Fruit fly (Drosophila melanogaster) whole organism, adult: Measurements from ENCODE around the gene CG4631.

Experiments used
- CG11617 ChIP-seq: fragments of 200-800 bp; sonication (Bioruptor generic); optimal IDR thresholded peaks from 2 replicates; lab custom pipeline; 2017; ENCODE audit warnings: mild to moderate bottlenecking, missing biosample characterization, missing genetic modification reagents, missing genetic modification characterization
- CG12768 ChIP-seq: fragments of 200-800 bp; sonication (Bioruptor generic); optimal IDR thresholded peaks from 2 replicates; lab custom pipeline; 2017; ENCODE audit warnings: missing biosample characterization, missing genetic modification characterization, mild to moderate bottlenecking, moderate library complexity, missing genetic modification reagents
- CG14711 ChIP-seq: fragments of 200-800 bp; sonication (Bioruptor generic); optimal IDR thresholded peaks from 2 replicates; lab custom pipeline; 2018; ENCODE audit warnings: missing biosample characterization, mild to moderate bottlenecking, missing genetic modification characterization, moderate library complexity
- CG1620 ChIP-seq: fragments of 200-800 bp; sonication (Bioruptor generic); optimal IDR thresholded peaks from 2 replicates; lab custom pipeline; 2016; ENCODE audit warnings: missing biosample characterization, missing genetic modification characterization
- CG33017 ChIP-seq: fragments of 200-800 bp; sonication (Bioruptor generic); optimal IDR thresholded peaks from 2 replicates; lab custom pipeline; 2018; ENCODE audit warnings: missing biosample characterization, mild to moderate bottlenecking, missing genetic modification characterization, moderate library complexity
- CG5204 ChIP-seq: fragments of 200-800 bp; sonication (Bioruptor generic); optimal IDR thresholded peaks from 2 replicates; lab custom pipeline; 2016; ENCODE audit warnings: missing biosample characterization, missing genetic modification characterization
- CG7045 ChIP-seq: fragments of 200-800 bp; sonication (Bioruptor generic); optimal IDR thresholded peaks from 2 replicates; lab custom pipeline; 2017; ENCODE audit warnings: missing biosample characterization, mild to moderate bottlenecking, missing genetic modification characterization
- CG7101 ChIP-seq: fragments of 200-800 bp; sonication (Bioruptor generic); optimal IDR thresholded peaks from 2 replicates; lab custom pipeline; 2018; ENCODE audit warnings: missing biosample characterization, mild to moderate bottlenecking, missing genetic modification characterization, moderate library complexity
- Clk ChIP-seq: fragments of 200-800 bp; sonication (Bioruptor generic); optimal IDR thresholded peaks from 2 replicates; lab custom pipeline; 2017; ENCODE audit warnings: missing biosample characterization, missing genetic modification characterization
- Crg-1 ChIP-seq: fragments of 200-800 bp; sonication (Bioruptor generic); optimal IDR thresholded peaks from 2 replicates; lab custom pipeline; 2016; ENCODE audit warnings: missing biosample characterization, missing genetic modification characterization
- Hr96 ChIP-seq: fragments of 200-800 bp; sonication (Bioruptor generic); optimal IDR thresholded peaks from 2 replicates; lab custom pipeline; 2016; ENCODE audit warnings: missing biosample characterization, missing genetic modification characterization
- Mnt ChIP-seq: fragments of 200-800 bp; sonication (Bioruptor generic); optimal IDR thresholded peaks from 2 replicates; lab custom pipeline; 2016; ENCODE audit warnings: missing biosample characterization, mild to moderate bottlenecking, missing genetic modification characterization
- bab1 ChIP-seq: fragments of 200-800 bp; sonication (Bioruptor generic); optimal IDR thresholded peaks from 3 replicates; lab custom pipeline; 2019; ENCODE audit warnings: missing biosample characterization, mild to moderate bottlenecking, missing genetic modification characterization, moderate library complexity
- cic ChIP-seq: fragments of 200-800 bp; sonication (Bioruptor generic); optimal IDR thresholded peaks from 2 replicates; lab custom pipeline; 2017; ENCODE audit warnings: missing biosample characterization, mild to moderate bottlenecking, missing genetic modification characterization, moderate library complexity
- cnc ChIP-seq, 2 experiments: fragments of >200 bp; optimal IDR thresholded peaks; 2 replicates each; lab custom pipeline; 2017
- kay ChIP-seq: fragments of 200-800 bp; sonication (Bioruptor generic); peaks from one replicate; lab custom pipeline; 2016; ENCODE audit warnings: missing biosample characterization, missing genetic modification characterization, borderline replicate concordance
- ovo ChIP-seq: fragments of 200-800 bp; sonication (Bioruptor generic); optimal IDR thresholded peaks from 2 replicates; lab custom pipeline; 2016; ENCODE audit warnings: missing biosample characterization, missing genetic modification characterization
- pad ChIP-seq: fragments of 200-800 bp; sonication (Bioruptor generic); optimal IDR thresholded peaks from 3 replicates; lab custom pipeline; 2017; ENCODE audit warnings: missing biosample characterization, missing genetic modification characterization, mild to moderate bottlenecking, moderate library complexity, missing genetic modification reagents
- tj ChIP-seq: fragments of 200-800 bp; sonication (Bioruptor generic); optimal IDR thresholded peaks from 3 replicates; lab custom pipeline; 2017; ENCODE audit warnings: missing biosample characterization, mild to moderate bottlenecking, missing genetic modification characterization, moderate library complexity
- toe ChIP-seq: fragments of 200-800 bp; sonication (Bioruptor generic); optimal IDR thresholded peaks from 2 replicates; lab custom pipeline; 2016; ENCODE audit warnings: missing biosample characterization, missing genetic modification characterization

The CG4631 gene

DNA sequence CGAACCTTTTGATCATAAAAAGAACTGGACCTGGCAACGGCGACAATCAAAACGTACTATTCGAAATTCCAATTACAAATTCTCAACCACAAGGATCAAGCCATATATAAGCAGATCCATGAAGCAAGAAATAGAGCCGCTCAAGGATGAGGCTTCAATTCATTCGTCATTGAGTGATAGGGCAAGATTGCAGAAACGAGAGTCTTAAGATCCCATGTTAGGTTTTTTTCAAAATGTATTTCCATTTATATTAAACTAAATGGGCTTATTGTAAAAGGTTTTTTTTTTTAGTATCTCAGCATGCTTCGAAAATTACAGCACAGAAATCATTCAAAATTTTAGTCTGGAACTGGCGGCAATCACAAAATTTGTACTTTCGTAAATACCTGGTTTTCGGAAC lies at the start of gene CG4631:
Gene CG4631, plus strand, starts transcription at position 301 of the 400 bp plus-strand sequence.
- no peak for TF ChIP-seq CG7045 (GFP tag; lab: Kevin White, UChicago)
- no peak for TF ChIP-seq CG7101
- TF ChIP-seq Crg-1 (GFP tag; lab: Kevin White, UChicago) = no peak
- TF ChIP-seq CG1620 (GFP tag; lab: Kevin White, UChicago) = no peak
- TF ChIP-seq kay = no peak
- TF ChIP-seq CG11617 (GFP tag; lab: Kevin White, UChicago) = no peak
- TF ChIP-seq bab1 (GFP tag; lab: Kevin White, UChicago) = no peak
- TF ChIP-seq CG33017 (tag; lab: Kevin White, UChicago) = no peak

DNA sequence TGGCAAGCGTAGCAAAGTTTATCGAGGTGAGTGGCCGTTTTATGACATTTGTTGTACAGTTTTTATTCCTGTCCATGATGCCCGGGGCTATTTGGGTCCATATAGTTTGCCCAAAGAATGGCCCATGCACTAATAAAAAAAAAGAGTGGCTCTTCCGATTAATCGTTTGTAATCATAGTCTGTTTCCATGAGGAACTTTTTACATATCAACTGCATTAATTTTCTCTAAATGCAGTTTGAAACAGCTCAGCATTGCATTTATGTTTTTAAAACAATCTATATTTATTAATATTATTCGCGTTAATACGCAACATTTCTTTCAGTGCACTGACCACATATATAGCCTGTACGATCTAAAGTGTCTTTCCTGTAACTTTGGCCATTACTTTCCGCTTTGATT lies 47.3 kb upstream of the CG4631 start:
- TF ChIP-seq kay (no peak), toe (no peak), CG12768 (GFP tag; lab: Kevin White, UChicago) (no peak), CG7101 (no peak), Clk (GFP tag; lab: Kevin White, UChicago) (no peak), CG5204 (GFP tag; lab: Kevin White, UChicago) (no peak), CG11617 (GFP tag; lab: Kevin White, UChicago) (no peak), cic (GFP tag; lab: Kevin White, UChicago) (no peak), pad (no peak), CG14711 (tag; lab: Kevin White, UChicago) (no peak), Hr96 (GFP tag; lab: Kevin White, UChicago) (no peak)

DNA sequence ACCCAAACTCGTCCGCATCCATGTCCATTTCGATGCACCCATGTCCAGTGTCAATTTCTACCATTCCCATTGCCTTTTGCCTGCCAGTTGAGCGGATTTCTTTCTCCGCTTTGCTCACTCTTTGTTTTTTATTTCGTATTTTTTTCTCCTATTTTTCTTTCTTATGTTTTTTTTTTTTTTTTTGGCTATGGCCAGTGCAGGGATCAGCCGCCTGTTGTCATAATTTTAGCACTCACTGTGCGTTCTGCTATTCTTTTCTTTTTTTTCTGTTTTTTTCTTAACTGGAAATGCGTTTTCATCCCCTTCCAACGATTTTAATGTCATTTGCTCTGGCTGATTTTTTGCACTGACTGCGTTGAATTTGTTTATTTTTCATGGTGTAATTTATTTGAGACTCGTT lies 44.8 kb upstream of the CG4631 start:
- TF ChIP-seq kay (no peak), Crg-1 (GFP tag; lab: Kevin White, UChicago) (no peak), Hr96 (GFP tag; lab: Kevin White, UChicago) (no peak), toe (no peak), CG5204 (GFP tag; lab: Kevin White, UChicago) (no peak), pad (no peak), CG14711 (tag; lab: Kevin White, UChicago) (no peak), cnc (optimal IDR thresholded peaks at IDR 0.05; lab: Kevin White, UChicago) (no peak), tj (no peak), CG7045 (GFP tag; lab: Kevin White, UChicago) (no peak), bab1 (GFP tag; lab: Kevin White, UChicago) (no peak), CG11617 (GFP tag; lab: Kevin White, UChicago) (no peak), cic (GFP tag; lab: Kevin White, UChicago) (no peak), CG33017 (tag; lab: Kevin White, UChicago) (no peak), Mnt (GFP tag; lab: Kevin White, UChicago) (no peak), CG12768 (GFP tag; lab: Kevin White, UChicago) (no peak)

DNA sequence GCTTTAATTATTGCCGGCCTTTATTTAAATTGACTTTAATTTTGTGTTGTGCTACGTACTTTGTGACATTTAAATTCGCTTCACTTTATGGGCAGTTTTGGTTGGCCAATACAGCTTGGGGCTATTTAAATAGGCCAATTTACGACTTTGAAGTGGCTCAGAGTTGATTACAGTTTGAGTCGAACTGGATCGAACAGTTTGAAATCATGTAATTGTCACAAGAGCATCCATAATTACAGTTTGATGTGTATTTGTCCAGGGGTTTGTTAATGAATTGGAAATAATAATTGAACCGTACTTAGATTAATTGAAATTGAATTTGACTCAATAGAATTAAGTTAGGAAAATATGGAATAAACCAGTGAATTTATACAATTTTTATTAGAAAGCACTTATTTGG lies 24.4 kb upstream of the CG4631 start:
- TF ChIP-seq CG12768 (GFP tag; lab: Kevin White, UChicago) (no peak), bab1 (GFP tag; lab: Kevin White, UChicago) (no peak), Hr96 (GFP tag; lab: Kevin White, UChicago) (no peak), Clk (GFP tag; lab: Kevin White, UChicago) (no peak), CG5204 (GFP tag; lab: Kevin White, UChicago) (no peak), CG1620 (GFP tag; lab: Kevin White, UChicago) (no peak), cic (GFP tag; lab: Kevin White, UChicago) (no peak), Crg-1 (GFP tag; lab: Kevin White, UChicago) (no peak)

DNA sequence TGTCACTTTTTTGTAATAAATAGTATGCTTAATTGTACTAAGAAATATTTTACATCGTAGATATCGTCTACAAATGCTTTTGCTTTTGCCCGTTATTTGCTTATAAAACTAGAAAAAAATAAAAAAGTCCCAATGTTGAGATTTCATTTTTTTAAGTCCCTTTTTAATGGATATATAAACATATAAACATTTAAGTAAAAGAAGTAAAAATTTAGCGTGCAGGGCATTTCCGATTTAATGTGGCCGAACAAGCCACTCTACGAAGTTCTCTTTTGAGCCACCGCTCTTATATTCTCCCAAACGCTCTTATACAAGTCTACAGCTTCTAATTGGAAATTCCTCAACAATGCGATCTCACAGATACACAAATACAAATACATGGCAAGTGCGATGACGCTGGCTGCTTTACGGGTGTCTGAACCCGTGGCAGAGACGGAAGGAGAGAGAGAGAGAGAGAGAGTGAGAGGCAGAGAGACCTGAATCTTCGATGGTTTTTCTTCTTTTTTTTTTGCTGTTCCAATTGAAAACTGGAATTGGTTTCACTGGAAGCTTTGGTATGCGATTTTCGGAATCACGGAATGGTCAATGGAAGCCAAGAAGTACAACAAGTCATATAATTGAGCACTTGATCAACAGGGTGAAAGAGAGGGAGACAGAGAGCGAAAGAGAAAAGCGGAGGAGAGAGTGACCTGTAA lies 19.4 kb upstream of the CG4631 start:
- TF ChIP-seq tj (peak; percentile 38), Crg-1 (GFP tag; lab: Kevin White, UChicago) (no peak), cic (GFP tag; lab: Kevin White, UChicago) (no peak)

DNA sequence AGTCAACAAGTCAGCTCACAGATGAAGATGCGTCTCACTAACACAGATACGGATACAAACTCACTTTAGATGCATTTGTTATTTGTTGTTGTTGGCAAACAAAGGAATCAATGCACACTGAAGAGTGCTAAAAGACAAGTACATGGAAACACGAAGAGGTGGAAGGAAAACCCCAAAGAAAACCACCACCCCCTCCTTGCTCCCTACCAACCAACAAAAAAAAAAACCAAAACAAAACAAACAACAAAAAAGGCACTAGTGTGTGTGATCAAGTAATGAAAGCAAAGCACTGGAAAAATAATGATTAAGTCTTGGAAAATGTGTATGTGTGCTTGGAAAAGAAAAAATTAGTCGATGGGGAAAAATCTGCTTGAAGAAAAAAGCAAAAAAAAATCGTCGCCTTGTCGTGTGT lies 18.5 kb upstream of the CG4631 start:
- TF ChIP-seq CG14711 (tag; lab: Kevin White, UChicago) = no peak
- TF ChIP-seq kay = no peak

DNA sequence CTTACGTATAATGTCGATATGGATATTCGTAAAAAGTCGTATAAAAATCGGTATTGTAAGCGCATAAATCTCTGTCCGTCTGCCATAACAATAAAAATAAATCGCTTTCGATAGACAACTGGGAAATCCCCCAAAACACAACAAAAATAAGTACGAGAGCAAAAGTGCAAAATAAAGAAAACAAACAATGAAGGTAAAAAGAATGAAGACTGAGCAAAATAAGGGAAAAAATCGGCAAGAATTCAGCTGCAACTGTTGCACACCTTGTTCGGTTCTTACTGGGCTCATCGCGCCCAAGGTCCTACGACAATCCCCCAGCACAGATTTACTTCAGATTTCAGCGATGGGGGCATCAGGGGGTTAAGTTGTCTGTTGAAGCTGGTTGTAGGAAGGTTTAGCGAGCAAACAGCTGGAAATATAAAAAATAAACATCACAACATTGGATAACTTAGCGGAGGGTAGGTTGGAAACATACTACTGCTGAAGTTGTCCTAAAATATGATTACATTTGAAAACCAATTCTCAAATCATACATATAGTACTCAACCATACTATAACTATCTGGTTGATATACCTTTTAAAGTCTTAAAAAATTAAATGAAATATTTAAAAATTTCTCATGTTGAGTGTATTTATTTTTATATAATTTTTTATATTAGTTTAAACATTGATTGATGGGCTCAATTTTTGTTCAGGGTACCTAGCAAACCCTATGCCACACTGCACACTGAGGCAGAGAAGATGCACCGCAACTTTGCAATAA lies 16.6 kb upstream of the CG4631 start:
- TF ChIP-seq CG7101 = no peak
- no peak for TF ChIP-seq pad
- no peak for TF ChIP-seq Clk (GFP tag; lab: Kevin White, UChicago)
- TF ChIP-seq CG11617 (GFP tag; lab: Kevin White, UChicago) = no peak
- TF ChIP-seq bab1 (GFP tag; lab: Kevin White, UChicago) = no peak
- TF ChIP-seq Hr96 (GFP tag; lab: Kevin White, UChicago) = no peak
- no peak for TF ChIP-seq Crg-1 (GFP tag; lab: Kevin White, UChicago)
- no peak for TF ChIP-seq cic (GFP tag; lab: Kevin White, UChicago)
- no peak for TF ChIP-seq toe
- no peak for TF ChIP-seq CG1620 (GFP tag; lab: Kevin White, UChicago)
- TF ChIP-seq CG12768 (GFP tag; lab: Kevin White, UChicago) = no peak
- TF ChIP-seq ovo (GFP tag; lab: Kevin White, UChicago) = no peak
- TF ChIP-seq CG33017 (tag; lab: Kevin White, UChicago) = no peak
- no peak for TF ChIP-seq CG5204 (GFP tag; lab: Kevin White, UChicago)
- TF ChIP-seq cnc (optimal IDR thresholded peaks at IDR 0.05; lab: Kevin White, UChicago) = no peak
- TF ChIP-seq CG14711 (tag; lab: Kevin White, UChicago) = no peak
